Fruit fly (Drosophila melanogaster) whole organism, embryonic: ENCODE measurements around the gene AspRS-m.

Experiments used
- BtbVII ChIP-seq: fragments of 200-800 bp; sonication (Bioruptor generic); optimal IDR thresholded peaks from 3 replicates; lab custom pipeline; 2017; ENCODE audit warnings: missing biosample characterization, mild to moderate bottlenecking, missing genetic modification characterization
- CG13624 ChIP-seq: fragments of 200-800 bp; sonication (Bioruptor generic); optimal IDR thresholded peaks from 2 replicates; lab custom pipeline; 2016; ENCODE audit warnings: missing biosample characterization, missing genetic modification characterization
- CG15073 ChIP-seq: fragments of 200-800 bp; sonication (Bioruptor generic); optimal IDR thresholded peaks from 2 replicates; lab custom pipeline; 2016; ENCODE audit warnings: missing biosample characterization, missing genetic modification characterization
- CG17359 ChIP-seq: fragments of 200-800 bp; sonication (Bioruptor generic); optimal IDR thresholded peaks from 3 replicates; lab custom pipeline; 2018; ENCODE audit warnings: missing biosample characterization, mild to moderate bottlenecking, missing genetic modification characterization, moderate library complexity
- CG18764 ChIP-seq: fragments of 200-800 bp; sonication (Bioruptor generic); optimal IDR thresholded peaks from 3 replicates; lab custom pipeline; 2016; ENCODE audit warnings: missing biosample characterization, missing genetic modification characterization
- CG43689 ChIP-seq: fragments of 200-800 bp; sonication (Bioruptor generic); IDR thresholded peaks from 2 replicates; pipeline ENCODE4 v1.3.6; 2022; ENCODE audit warnings: missing biosample characterization, missing genetic modification characterization
- CG4404 ChIP-seq: fragments of 200-800 bp; sonication (Bioruptor generic); IDR thresholded peaks from 2 replicates; pipeline ENCODE4 v1.3.6; 2022; ENCODE audit warnings: missing biosample characterization, missing genetic modification characterization
- CG6683 ChIP-seq: fragments of 200-800 bp; sonication (Bioruptor generic); optimal IDR thresholded peaks from 2 replicates; lab custom pipeline; 2017; ENCODE audit warnings: missing biosample characterization, mild to moderate bottlenecking, missing genetic modification characterization, missing genetic modification reagents
- CG8924 ChIP-seq: fragments of 200-800 bp; optimal IDR thresholded peaks from 3 replicates; lab custom pipeline; 2019; ENCODE audit warnings: missing biosample characterization, mild to moderate bottlenecking, missing genetic modification characterization, moderate library complexity
- CG9727 ChIP-seq: fragments of 200-800 bp; sonication (Bioruptor generic); optimal IDR thresholded peaks from 3 replicates; lab custom pipeline; 2017; ENCODE audit warnings: missing biosample characterization, mild to moderate bottlenecking, missing genetic modification characterization
- CG9932 ChIP-seq: fragments of 200-800 bp; sonication (Bioruptor generic); IDR thresholded peaks from 2 replicates; pipeline ENCODE4 v1.3.6; 2022; ENCODE audit warnings: missing biosample characterization, missing genetic modification characterization
- D ChIP-seq, 2 experiments: fragments of 200-800 bp in 1 of 2; fragments of >200 bp in 1 of 2; sonication (Bioruptor generic) in 1 of 2; optimal IDR thresholded peaks; 2 replicates in 1 of 2; 3 replicates in 1 of 2; lab custom pipeline; 2017; ENCODE audit warnings: mild to moderate bottlenecking in 1 of 2, missing biosample characterization in 1 of 2, missing genetic modification characterization in 1 of 2, missing genetic modification reagents in 1 of 2
- D19B ChIP-seq: fragments of 200-800 bp; sonication (Bioruptor generic); optimal IDR thresholded peaks from 2 replicates; lab custom pipeline; 2017; ENCODE audit warnings: missing biosample characterization, mild to moderate bottlenecking, missing genetic modification characterization
- Dfd ChIP-seq, 2 experiments: fragments of >200 bp; optimal IDR thresholded peaks; 2 replicates each; lab custom pipeline; 2017; ENCODE audit warnings: missing biosample characterization in 2 of 2, missing genetic modification characterization in 2 of 2
- ERR ChIP-seq: fragments of 200-800 bp; sonication (Bioruptor generic); optimal IDR thresholded peaks from 2 replicates; lab custom pipeline; 2016; ENCODE audit warnings: missing biosample characterization, missing genetic modification characterization
- Fer3 ChIP-seq: fragments of 200-800 bp; sonication (Bioruptor generic); optimal IDR thresholded peaks from 2 replicates; lab custom pipeline; 2018; ENCODE audit warnings: missing biosample characterization, mild to moderate bottlenecking, missing genetic modification characterization, moderate library complexity
- HLHmδ ChIP-seq: fragments of 200-800 bp; sonication (Bioruptor generic); optimal IDR thresholded peaks from 2 replicates; lab custom pipeline; 2018; ENCODE audit warnings: missing biosample characterization, mild to moderate bottlenecking, missing genetic modification characterization, moderate library complexity
- MTF-1 ChIP-seq: fragments of 200-800 bp; sonication (Bioruptor generic); optimal IDR thresholded peaks from 2 replicates; lab custom pipeline; 2018; ENCODE audit warnings: missing biosample characterization, mild to moderate bottlenecking, missing genetic modification characterization, borderline replicate concordance
- Med ChIP-seq: fragments of 200-800 bp; sonication (Bioruptor generic); peaks from one replicate; lab custom pipeline; 2016; ENCODE audit warnings: missing biosample characterization, missing genetic modification characterization, mild to moderate bottlenecking, inconsistent platforms, moderate library complexity
- NfI ChIP-seq: fragments of 200-800 bp; sonication (Bioruptor generic); optimal IDR thresholded peaks from 3 replicates; lab custom pipeline; 2018; ENCODE audit warnings: missing biosample characterization, mild to moderate bottlenecking, missing genetic modification characterization, moderate library complexity
- Rfx ChIP-seq: fragments of 200-800 bp; sonication (Bioruptor generic); IDR thresholded peaks from 2 replicates; pipeline ENCODE4 v1.3.6; 2022; ENCODE audit warnings: missing biosample characterization, missing genetic modification characterization
- Sin3A ChIP-seq: fragments of >200 bp; optimal IDR thresholded peaks from 2 replicates; lab custom pipeline; 2018
- Spps ChIP-seq: fragments of 200-800 bp; sonication (Bioruptor generic); optimal IDR thresholded peaks from 2 replicates; lab custom pipeline; 2018; ENCODE audit warnings: missing biosample characterization, mild to moderate bottlenecking, missing genetic modification characterization
- Sry-β ChIP-seq: fragments of 200-800 bp; sonication (Bioruptor generic); optimal IDR thresholded peaks from 2 replicates; lab custom pipeline; 2018; ENCODE audit warnings: missing biosample characterization, mild to moderate bottlenecking, missing genetic modification characterization, moderate library complexity
- Stat92E ChIP-seq, 3 experiments: fragments of >200 bp in 2 of 3; fragments of 200-800 bp in 1 of 3; sonication (Bioruptor generic) in 1 of 3; optimal IDR thresholded peaks; 2 replicates each; lab custom pipeline; 2017 to 2019; ENCODE audit warnings: missing biosample characterization in 3 of 3, missing genetic modification characterization in 3 of 3, mild to moderate bottlenecking in 1 of 3, moderate library complexity in 1 of 3
- Taf1 ChIP-seq: fragments of 200-800 bp; sonication (Bioruptor generic); IDR thresholded peaks from 2 replicates; pipeline ENCODE4 v1.3.6; 2022; ENCODE audit warnings: missing biosample characterization, missing genetic modification characterization
- Xbp1 ChIP-seq: fragments of 200-800 bp; sonication (Bioruptor generic); optimal IDR thresholded peaks from 3 replicates; lab custom pipeline; 2016; ENCODE audit warnings: missing biosample characterization, mild to moderate bottlenecking, missing genetic modification characterization
- ab ChIP-seq: fragments of 200-800 bp; sonication (Bioruptor generic); optimal IDR thresholded peaks from 2 replicates; lab custom pipeline; 2016; ENCODE audit warnings: missing biosample characterization, missing genetic modification characterization
- chif ChIP-seq, 2 experiments: fragments of 200-800 bp; sonication (Bioruptor generic); optimal IDR thresholded peaks; 3 replicates each; lab custom pipeline; 2016; ENCODE audit warnings: missing biosample characterization in 2 of 2, missing genetic modification characterization in 2 of 2
- crc ChIP-seq: fragments of 200-800 bp; sonication (Bioruptor generic); optimal IDR thresholded peaks from 2 replicates; lab custom pipeline; 2016; ENCODE audit warnings: missing biosample characterization, missing genetic modification characterization
- danr ChIP-seq: fragments of 200-800 bp; sonication (Bioruptor generic); IDR thresholded peaks from 2 replicates; pipeline ENCODE4 v1.3.6; 2022; ENCODE audit warnings: missing biosample characterization, missing genetic modification characterization
- dm ChIP-seq: fragments of 200-800 bp; sonication (Bioruptor generic); optimal IDR thresholded peaks from 3 replicates; lab custom pipeline; 2016; ENCODE audit warnings: missing biosample characterization, missing genetic modification characterization
- esg ChIP-seq: fragments of 200-800 bp; sonication (Bioruptor generic); conservative IDR thresholded peaks from 2 replicates; pipeline ENCODE4 v1.3.6; 2022; ENCODE audit warnings: missing biosample characterization, missing genetic modification characterization
- gce ChIP-seq: fragments of 200-800 bp; sonication (Bioruptor generic); IDR thresholded peaks from 3 replicates; pipeline ENCODE4 v1.3.6; 2022; ENCODE audit warnings: missing biosample characterization, missing genetic modification characterization
- gfzf ChIP-seq: fragments of 200-800 bp; sonication (Bioruptor generic); optimal IDR thresholded peaks from 2 replicates; lab custom pipeline; 2016; ENCODE audit warnings: missing biosample characterization, mild to moderate bottlenecking, missing genetic modification characterization, moderate library complexity
- gt ChIP-seq: fragments of 200-800 bp; sonication (Bioruptor generic); IDR thresholded peaks from 2 replicates; pipeline ENCODE4 v1.3.6; 2022; ENCODE audit warnings: missing biosample characterization, missing genetic modification characterization
- hkb ChIP-seq, 2 experiments: fragments of 200-800 bp in 1 of 2; fragments of >200 bp in 1 of 2; sonication (Bioruptor generic) in 1 of 2; IDR thresholded peaks in 1 of 2; optimal IDR thresholded peaks in 1 of 2; 2 replicates each; pipeline versions ENCODE4 v1.3.6 to Lab custom; 2017 to 2022; ENCODE audit warnings: missing biosample characterization in 1 of 2, missing genetic modification characterization in 1 of 2
- lab ChIP-seq: fragments of 200-800 bp; sonication (Bioruptor generic); optimal IDR thresholded peaks from 3 replicates; lab custom pipeline; 2017; ENCODE audit warnings: missing biosample characterization, missing genetic modification characterization, mild to moderate bottlenecking, moderate library complexity, missing genetic modification reagents
- lbe ChIP-seq: fragments of 200-800 bp; sonication (Bioruptor generic); optimal IDR thresholded peaks from 2 replicates; lab custom pipeline; 2016; ENCODE audit warnings: missing biosample characterization, mild to moderate bottlenecking, missing genetic modification characterization
- pan ChIP-seq, 4 experiments: fragments of >200 bp in 3 of 4; fragments of 200-800 bp in 1 of 4; sonication (Bioruptor generic) in 1 of 4; optimal IDR thresholded peaks in 3 of 4; IDR thresholded peaks in 1 of 4; 2 replicates each; pipeline versions ENCODE4 v1.3.6 to Lab custom; 2017 to 2022; ENCODE audit warnings: missing biosample characterization in 2 of 4, missing genetic modification characterization in 2 of 4, mixed read lengths in 1 of 4
- pho ChIP-seq: fragments of 200-800 bp; sonication (Bioruptor generic); optimal IDR thresholded peaks from 2 replicates; lab custom pipeline; 2016; ENCODE audit warnings: missing biosample characterization, missing genetic modification characterization
- run ChIP-seq: fragments of 200-800 bp; sonication (Bioruptor generic); optimal IDR thresholded peaks from 3 replicates; lab custom pipeline; 2018; ENCODE audit warnings: missing biosample characterization, mild to moderate bottlenecking, missing genetic modification characterization
- sd ChIP-seq: fragments of 200-800 bp; sonication (Bioruptor generic); optimal IDR thresholded peaks from 3 replicates; lab custom pipeline; 2018; ENCODE audit warnings: missing biosample characterization, mild to moderate bottlenecking, missing genetic modification characterization, moderate library complexity
- sens-2 ChIP-seq: fragments of 200-800 bp; sonication (Bioruptor generic); IDR thresholded peaks from 2 replicates; pipeline ENCODE4 v1.3.6; 2022; ENCODE audit warnings: missing biosample characterization, missing genetic modification characterization
- sna ChIP-seq: fragments of 200-800 bp; sonication (Bioruptor generic); IDR thresholded peaks from 2 replicates; pipeline ENCODE4 v1.3.6; 2022; ENCODE audit warnings: missing biosample characterization, missing genetic modification characterization; ENCODE audit not compliant: partially characterized antibody
- tll ChIP-seq, 2 experiments: fragments of 200-800 bp in 1 of 2; fragments of >200 bp in 1 of 2; sonication (Bioruptor generic) in 1 of 2; optimal IDR thresholded peaks; 2 replicates each; lab custom pipeline; 2017 to 2019; ENCODE audit warnings: missing biosample characterization in 2 of 2, missing genetic modification characterization in 2 of 2, mild to moderate bottlenecking in 1 of 2, moderate library complexity in 1 of 2
- toy ChIP-seq: fragments of 200-800 bp; sonication (Bioruptor generic); IDR thresholded peaks from 2 replicates; pipeline ENCODE4 v1.3.6; 2022; ENCODE audit warnings: missing biosample characterization, missing genetic modification characterization
- unc-4 ChIP-seq: fragments of 200-800 bp; sonication (Bioruptor generic); IDR thresholded peaks from 2 replicates; pipeline ENCODE4 v1.3.6; 2022; ENCODE audit warnings: missing biosample characterization, missing genetic modification characterization; ENCODE audit not compliant: partially characterized antibody
- wek ChIP-seq: fragments of 200-800 bp; sonication (Bioruptor generic); optimal IDR thresholded peaks from 3 replicates; lab custom pipeline; 2018; ENCODE audit warnings: missing biosample characterization, mild to moderate bottlenecking, missing genetic modification characterization, moderate library complexity

The AspRS-m gene

dm6 chr2L:16880930-16881329 lies 54.1 kb downstream of the AspRS-m start (continued):
- TF ChIP-seq lbe (GFP tag; lab: Kevin White, UChicago), result no peak
- peak; percentile 90 for TF ChIP-seq Med (GFP tag; lab: Kevin White, UChicago)
- TF ChIP-seq CG17359 (tag; lab: Kevin White, UChicago), result no peak
- no peak for TF ChIP-seq CG9727 (GFP tag; lab: Kevin White, UChicago)
- no peak for TF ChIP-seq run
- no peak for TF ChIP-seq Sry-β
- TF ChIP-seq Spps (tag; lab: Kevin White, UChicago), result no peak
- no peak for TF ChIP-seq CG8924 (tag; lab: Kevin White, UChicago)
- TF ChIP-seq crc (GFP tag; lab: Kevin White, UChicago), result no peak
- TF ChIP-seq CG15073 (GFP tag; lab: Kevin White, UChicago), result no peak
- TF ChIP-seq Dfd (GFP tag; optimal IDR thresholded peaks at IDR 0.05; lab: Kevin White, UChicago), result no peak
- TF ChIP-seq CG6683 (GFP tag; lab: Kevin White, UChicago), result no peak
- no peak for TF ChIP-seq esg (GFP tag; lab: Robert Waterston, UW)
- no peak for TF ChIP-seq ERR (GFP tag; lab: Kevin White, UChicago)
- TF ChIP-seq wek (GFP tag; lab: Kevin White, UChicago), result no peak
- TF ChIP-seq D19B (GFP tag; lab: Kevin White, UChicago), result no peak
- peak; percentile 38; the same call in 1 of the 2 replicates for TF ChIP-seq unc-4
- no peak for TF ChIP-seq D (optimal IDR thresholded peaks at IDR 0.05; lab: Kevin White, UChicago)
- no peak for TF ChIP-seq D (GFP tag; optimal IDR thresholded peaks at IDR 0.05; lab: Kevin White, UChicago)
- no peak for TF ChIP-seq pan (optimal IDR thresholded peaks at IDR 0.05; lab: Kevin White, UChicago)
- no peak for TF ChIP-seq pan (GFP tag; optimal IDR thresholded peaks at IDR 0.05 in 1 of 2, IDR thresholded peaks at IDR 0.05 in 1 of 2)
- TF ChIP-seq sna (GFP tag; lab: Robert Waterston, UW), result no peak
- TF ChIP-seq hkb (optimal IDR thresholded peaks at IDR 0.05; lab: Kevin White, UChicago), result no peak
- TF ChIP-seq hkb (GFP tag; IDR thresholded peaks at IDR 0.05; lab: Robert Waterston, UW), result peak; percentile 37; the same call in 1 of the 2 replicates
- TF ChIP-seq CG18764 (GFP tag; lab: Kevin White, UChicago), result no peak
- no peak for TF ChIP-seq chif (GFP tag; optimal IDR thresholded peaks at IDR 0.05; lab: Kevin White, UChicago)
- no peak for TF ChIP-seq MTF-1
- TF ChIP-seq HLHmδ (GFP tag; lab: Kevin White, UChicago), result no peak
- TF ChIP-seq dm (GFP tag; lab: Kevin White, UChicago), result no peak
- no peak for TF ChIP-seq CG13624 (GFP tag; lab: Kevin White, UChicago)
- TF ChIP-seq Rfx (GFP tag; lab: Robert Waterston, UW), result peak; percentile 41; the same call in 1 of the 2 replicates
- no peak for TF ChIP-seq gt (GFP tag; lab: Robert Waterston, UW)
- no peak for TF ChIP-seq sens-2 (GFP tag; lab: Robert Waterston, UW)
- TF ChIP-seq Fer3 (tag; lab: Kevin White, UChicago), result no peak
- TF ChIP-seq CG9932 (GFP tag; lab: Robert Waterston, UW), result peak; percentile 39; the same call in 1 of the 2 replicates
- no peak for TF ChIP-seq pho (GFP tag; lab: Kevin White, UChicago)
- no peak for TF ChIP-seq toy (GFP tag; lab: Robert Waterston, UW)
- TF ChIP-seq Xbp1 (GFP tag; lab: Kevin White, UChicago), result no peak
- no peak for TF ChIP-seq CG43689 (GFP tag; lab: Robert Waterston, UW)
- TF ChIP-seq NfI (GFP tag; lab: Kevin White, UChicago), result no peak
- peak; percentile 44 for TF ChIP-seq lab (GFP tag; lab: Kevin White, UChicago)
- no peak for TF ChIP-seq gce (GFP tag; lab: Robert Waterston, UW)
- no peak for TF ChIP-seq tll (GFP tag; optimal IDR thresholded peaks at IDR 0.05; lab: Kevin White, UChicago)
- TF ChIP-seq danr (GFP tag; lab: Robert Waterston, UW), result no peak
- TF ChIP-seq BtbVII (GFP tag; lab: Kevin White, UChicago), result peak; percentile 1
- TF ChIP-seq Stat92E (GFP tag; optimal IDR thresholded peaks at IDR 0.05; lab: Kevin White, UChicago), result no peak
- no peak for TF ChIP-seq CG4404
- no peak for TF ChIP-seq ab (GFP tag; lab: Kevin White, UChicago)
- TF ChIP-seq Sin3A (lab: Kevin White, UChicago), result no peak
- TF ChIP-seq gfzf (GFP tag; lab: Kevin White, UChicago), result no peak
- TF ChIP-seq sd (tag; lab: Kevin White, UChicago), result no peak
- TF ChIP-seq Taf1, result no peak
